Worm (Caenorhabditis elegans): ENCODE data around the gene F09A5.3.
A peak's percentile ranks its signal among the peaks of the same experiment; 100 is the strongest.

The F09A5.3 gene

DNA sequence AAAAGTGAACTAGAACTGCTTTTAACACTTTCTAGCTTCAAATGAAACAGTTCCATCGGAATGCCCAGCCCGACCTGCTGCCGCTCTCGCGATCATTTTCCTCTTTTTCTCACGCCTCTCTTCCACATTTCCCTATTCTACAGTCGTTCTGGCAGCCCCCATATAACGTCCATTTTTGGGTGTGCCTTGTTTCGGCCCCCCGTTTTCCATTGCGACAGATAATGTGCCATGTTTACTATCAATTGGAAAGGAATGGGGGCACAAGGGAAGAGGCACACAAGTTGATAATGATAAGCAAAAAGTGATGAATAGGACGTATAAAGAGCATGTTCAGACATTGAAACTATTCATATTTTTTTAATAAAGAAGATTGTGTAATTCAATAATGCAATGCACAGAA lies 17.6 kb downstream of the F09A5.3 start (continued):
- TF ChIP-seq B0261.1 (tag; optimal IDR thresholded peaks at IDR 0.05): no peak
- no peak for TF ChIP-seq ztf-6 (GFP tag; IDR thresholded peaks at IDR 0.05)
- TF ChIP-seq attf-5 (GFP tag; optimal IDR thresholded peaks at IDR 0.05): no peak
- no peak for TF ChIP-seq somi-1 (GFP tag; optimal IDR thresholded peaks at IDR 0.05)
- no peak for TF ChIP-seq ama-1 (optimal IDR thresholded peaks at IDR 0.05)
- no peak for TF ChIP-seq ama-1 (GFP tag; optimal IDR thresholded peaks at IDR 0.05)
- no peak for TF ChIP-seq madf-10 (tag; optimal IDR thresholded peaks at IDR 0.05)
- TF ChIP-seq unc-62 (GFP tag; optimal IDR thresholded peaks at IDR 0.05): no peak
- no peak for TF ChIP-seq snpc-4 (GFP tag; optimal IDR thresholded peaks at IDR 0.05)
- no peak for TF ChIP-seq snpc-4 (tag; optimal IDR thresholded peaks at IDR 0.05)
- no peak for TF ChIP-seq hlh-26 (GFP tag; conservative IDR thresholded peaks at IDR 0.05)
- TF ChIP-seq snpc-3.4 (tag; optimal IDR thresholded peaks at IDR 0.05): no peak
- TF ChIP-seq egl-44 (GFP tag; IDR thresholded peaks at IDR 0.05): peak; percentile 61; the same call in 1 of the 2 replicates
- no peak for TF ChIP-seq nhr-27 (tag; optimal IDR thresholded peaks at IDR 0.05)
- TF ChIP-seq ztf-28 (GFP tag; IDR thresholded peaks at IDR 0.05): no peak
- peak; percentile 58 for TF ChIP-seq ztf-22 (GFP tag; optimal IDR thresholded peaks at IDR 0.05)
- no peak for TF ChIP-seq F57A8.1 (GFP tag; optimal IDR thresholded peaks at IDR 0.05)
- no peak for TF ChIP-seq ceh-58 (GFP tag; IDR thresholded peaks at IDR 0.05)
- no peak for TF ChIP-seq mcd-1 (GFP tag; IDR thresholded peaks at IDR 0.05)
- TF ChIP-seq atf-7 (tag; optimal IDR thresholded peaks at IDR 0.05): peak; percentile 1
- TF ChIP-seq hsf-1 (GFP tag; IDR thresholded peaks at IDR 0.05): no peak
- no peak for TF ChIP-seq B0336.3 (GFP tag; IDR thresholded peaks at IDR 0.05)
- no peak for TF ChIP-seq ceh-91 (GFP tag; IDR thresholded peaks at IDR 0.05)
- no peak for TF ChIP-seq F57C9.4 (tag; optimal IDR thresholded peaks at IDR 0.05)
- TF ChIP-seq him-1 (tag; optimal IDR thresholded peaks at IDR 0.05): no peak
- no peak for TF ChIP-seq Y53G8AR.9 (GFP tag; conservative IDR thresholded peaks at IDR 0.05)
- TF ChIP-seq pbrm-1 (GFP tag; IDR thresholded peaks at IDR 0.05): no peak
- no peak for TF ChIP-seq F39B2.1 (GFP tag; IDR thresholded peaks at IDR 0.05)
- TF ChIP-seq dpl-1 (GFP tag; optimal IDR thresholded peaks at IDR 0.05): no peak
- TF ChIP-seq bed-1 (GFP tag; IDR thresholded peaks at IDR 0.05): no peak
- 0 out of 2 replicates have a peak, but pooled peaks have one; percentile 64 for TF ChIP-seq Y56A3A.18 (GFP tag; IDR thresholded peaks at IDR 0.05)
- no peak for TF ChIP-seq aptf-3 (GFP tag; IDR thresholded peaks at IDR 0.05)
- no peak for TF ChIP-seq F23B12.7 (tag; optimal IDR thresholded peaks at IDR 0.05; ENCODE audit: insufficient read depth)
- peak; percentile 33 for TF ChIP-seq ets-4 (GFP tag; optimal IDR thresholded peaks at IDR 0.05)
- TF ChIP-seq lag-1 (GFP tag; IDR thresholded peaks at IDR 0.05): no peak
- TF ChIP-seq cebp-1 (GFP tag; IDR thresholded peaks at IDR 0.05): peak; percentile 49; the same call in 1 of the 2 replicates
- no peak for TF ChIP-seq cebp-1 (tag; optimal IDR thresholded peaks at IDR 0.05)
- no peak for TF ChIP-seq F52B5.7 (tag; optimal IDR thresholded peaks at IDR 0.05)
- TF ChIP-seq cebp-2 (GFP tag; IDR thresholded peaks at IDR 0.05): no peak
- TF ChIP-seq ztf-3 (GFP tag; optimal IDR thresholded peaks at IDR 0.05): no peak
- TF ChIP-seq xnd-1 (tag; optimal IDR thresholded peaks at IDR 0.05): no peak
- TF ChIP-seq let-607 (tag; optimal IDR thresholded peaks at IDR 0.05): peak in 1 of 2 experiments; percentile 10
- TF ChIP-seq lsy-27 (tag; optimal IDR thresholded peaks at IDR 0.05; ENCODE audit: borderline replicate concordance, insufficient read depth): no peak
- TF ChIP-seq hmg-1.2 (GFP tag; IDR thresholded peaks at IDR 0.05): no peak
- peak; percentile 97 for TF ChIP-seq nhr-80 (tag; optimal IDR thresholded peaks at IDR 0.05)
- TF ChIP-seq rcor-1 (GFP tag; IDR thresholded peaks at IDR 0.05): no peak
- no peak for TF ChIP-seq hmg-20 (GFP tag; IDR thresholded peaks at IDR 0.05)
- no peak for TF ChIP-seq ceh-100 (GFP tag; IDR thresholded peaks at IDR 0.05)
- TF ChIP-seq B0035.1 (tag; optimal IDR thresholded peaks at IDR 0.05): no peak
- TF ChIP-seq hrde-1 (tag; optimal IDR thresholded peaks at IDR 0.05; ENCODE audit: borderline replicate concordance): no peak
